Worm (Caenorhabditis elegans) whole organism, L3 larva: ENCODE results near the gene bec-1.

Experiments used
- R02D3.7 ChIP-seq: fragments of 150-350 bp; optimal IDR thresholded peaks from 2 replicates; lab custom pipeline; 2014; ENCODE audit warnings: missing biosample characterization, missing genetic modification characterization
- ceh-82 ChIP-seq: fragments of 150-350 bp; optimal IDR thresholded peaks from 2 replicates; lab custom pipeline; 2014; ENCODE audit warnings: missing biosample characterization, missing genetic modification characterization
- ceh-9 ChIP-seq: sonication (generic microtip); optimal IDR thresholded peaks from 2 replicates; lab custom pipeline; 2018; ENCODE audit warnings: missing biosample characterization, missing genetic modification characterization
- nhr-76 ChIP-seq: fragments of 150-350 bp; sonication (generic microtip); optimal IDR thresholded peaks from 5 replicates; lab custom pipeline; 2014; ENCODE audit warnings: missing biosample characterization, missing genetic modification characterization
- nhr-77 ChIP-seq: fragments of 150-350 bp; optimal IDR thresholded peaks from 2 replicates; lab custom pipeline; 2014; ENCODE audit warnings: missing biosample characterization, missing genetic modification characterization
- snpc-4 ChIP-seq: fragments of 150-350 bp; optimal IDR thresholded peaks from 2 replicates; lab custom pipeline; 2014; ENCODE audit warnings: missing biosample characterization, missing genetic modification characterization
- zag-1 ChIP-seq: fragments of 150-350 bp; optimal IDR thresholded peaks from 2 replicates; lab custom pipeline; 2014; ENCODE audit warnings: missing biosample characterization, missing genetic modification characterization

ce11 chrIV:5685014-5685413 lies 20.8 kb upstream of the bec-1 start, which contains the start of gene C55C3.3:
- TF ChIP-seq nhr-77 (tag; lab: Kevin White, UChicago) = no peak
- no peak for TF ChIP-seq nhr-76
- no peak for TF ChIP-seq zag-1 (tag; lab: Kevin White, UChicago)
- TF ChIP-seq R02D3.7 = no peak
- no peak for TF ChIP-seq ceh-9
- TF ChIP-seq snpc-4 (tag; lab: Kevin White, UChicago) = no peak
- no peak for TF ChIP-seq ceh-82 (tag; lab: Kevin White, UChicago)
